Worm (Caenorhabditis elegans) whole organism, L1 larva: Measurements from ENCODE around the gene F11A5.9.

ENCODE experiments used
- C34B4.2 ChIP-seq: sonication (generic microtip); optimal IDR thresholded peaks from 2 replicates; lab custom pipeline; 2017; ENCODE audit warnings: mild to moderate bottlenecking, missing genetic modification characterization, missing compliant biosample characterization
- ama-1 ChIP-seq: fragments of 150-350 bp; optimal IDR thresholded peaks from 2 replicates; lab custom pipeline; 2014
- lsy-2 ChIP-seq, 2 experiments: fragments of 150-350 bp; optimal IDR thresholded peaks; 2 replicates each; lab custom pipeline; 2014; ENCODE audit warnings: missing biosample characterization in 2 of 2, missing genetic modification characterization in 2 of 2
- mdl-1 ChIP-seq, 2 experiments: fragments of 150-350 bp; optimal IDR thresholded peaks; 2 replicates each; lab custom pipeline; 2014 to 2017; ENCODE audit warnings: missing biosample characterization in 2 of 2, missing genetic modification characterization in 2 of 2, inconsistent platforms in 1 of 2
- tbx-2 ChIP-seq: sonication (generic microtip); optimal IDR thresholded peaks from 2 replicates; lab custom pipeline; 2016; ENCODE audit warnings: missing genetic modification characterization, missing compliant biosample characterization
- unc-98 ChIP-seq: fragments of 200-800 bp; sonication (Bioruptor generic); IDR thresholded peaks from 2 replicates; pipeline ENCODE4 v1.3.6; 2022; ENCODE audit warnings: missing genetic modification characterization, missing compliant biosample characterization

ce11 chrV:16218522-16218921, 3.8 kb downstream of the F11A5.9 start, which contains the start of gene F11A5.15:
- TF ChIP-seq C34B4.2 (tag; lab: Kevin White, UChicago) (no peak), unc-98 (GFP tag; lab: Robert Waterston, UW) (no peak), tbx-2 (tag; lab: Kevin White, UChicago) (no peak), lsy-2 (tag; optimal IDR thresholded peaks at IDR 0.05; lab: Kevin White, UChicago) (no peak), ama-1 (no peak), mdl-1 (tag; optimal IDR thresholded peaks at IDR 0.05; lab: Kevin White, UChicago) (no peak)
